Fruit fly (Drosophila melanogaster): ENCODE results near the gene CG31431.
A peak's percentile ranks its signal among the peaks of the same experiment; 100 is the strongest.

CG31431 gene

dm6 chr3R:21824407-21825006, 46.0 kb upstream of the CG31431 start:
- no peak for TF ChIP-seq CG15710 (tag; optimal IDR thresholded peaks at IDR 0.05)
- TF ChIP-seq gl (tag; optimal IDR thresholded peaks at IDR 0.05), result peak; percentile 85
- peak; percentile 4 for TF ChIP-seq CG14655 (GFP tag; optimal IDR thresholded peaks at IDR 0.05)
- no peak for TF ChIP-seq CG9948 (tag; optimal IDR thresholded peaks at IDR 0.05)
- peak; percentile 80 for TF ChIP-seq EcR (GFP tag; optimal IDR thresholded peaks at IDR 0.05)
- TF ChIP-seq CG13204 (GFP tag; optimal IDR thresholded peaks at IDR 0.05), result peak; percentile 54
- 0 out of 3 replicates have a peak, but pooled peaks have one; percentile 40 for TF ChIP-seq CG4496 (GFP tag; IDR thresholded peaks at IDR 0.05)
- TF ChIP-seq CG34367 (tag; optimal IDR thresholded peaks at IDR 0.05), result peak; percentile 48
- 0 out of 2 replicates have a peak, but pooled peaks have one; percentile 36 for TF ChIP-seq CG12605 (GFP tag; IDR thresholded peaks at IDR 0.05)

dm6 chr3R:21825140-21825539, 45.3 kb upstream of the CG31431 start:
- TF ChIP-seq CG13204 (GFP tag; optimal IDR thresholded peaks at IDR 0.05) (no peak), CG34367 (tag; optimal IDR thresholded peaks at IDR 0.05) (no peak), gl (tag; optimal IDR thresholded peaks at IDR 0.05) (no peak), rn (GFP tag; IDR thresholded peaks at IDR 0.05) (no peak), Pif1B (GFP tag; optimal IDR thresholded peaks at IDR 0.05) (no peak), CG12605 (GFP tag; IDR thresholded peaks at IDR 0.05) (no peak), CG15710 (tag; optimal IDR thresholded peaks at IDR 0.05) (no peak), CG14655 (GFP tag; optimal IDR thresholded peaks at IDR 0.05) (no peak), CG10348 (GFP tag; IDR thresholded peaks at IDR 0.05) (no peak), CG8301 (tag; optimal IDR thresholded peaks at IDR 0.05) (no peak), Ets98B (GFP tag; IDR thresholded peaks at IDR 0.05) (no peak), CG32121 (GFP tag; IDR thresholded peaks at IDR 0.05) (no peak)

dm6 chr3R:21825775-21826558, 44.5 kb upstream of the CG31431 start:
- TF ChIP-seq CG8159 (tag; optimal IDR thresholded peaks at IDR 0.05) (peak; percentile 80), gl (tag; optimal IDR thresholded peaks at IDR 0.05) (no peak), D1 (tag; optimal IDR thresholded peaks at IDR 0.05) (no peak), CG14655 (GFP tag; optimal IDR thresholded peaks at IDR 0.05) (peak; percentile 53), CG8301 (tag; optimal IDR thresholded peaks at IDR 0.05) (peak; percentile 2), CG34367 (tag; optimal IDR thresholded peaks at IDR 0.05) (peak; percentile 1), CG32121 (GFP tag; IDR thresholded peaks at IDR 0.05) (no peak), CG17806 (tag; optimal IDR thresholded peaks at IDR 0.05) (peak; percentile 40), Pif1A (GFP tag; optimal IDR thresholded peaks at IDR 0.05) (no peak), Ets98B (GFP tag; IDR thresholded peaks at IDR 0.05) (no peak), CG9948 (tag; optimal IDR thresholded peaks at IDR 0.05) (peak; percentile 45), fd96Ca (GFP tag; IDR thresholded peaks at IDR 0.05) (no peak), rn (GFP tag; IDR thresholded peaks at IDR 0.05) (no peak), CG10348 (GFP tag; IDR thresholded peaks at IDR 0.05) (no peak), Pif1B (GFP tag; optimal IDR thresholded peaks at IDR 0.05) (no peak), EcR (GFP tag; optimal IDR thresholded peaks at IDR 0.05) (peak; percentile 63), CG12605 (GFP tag; IDR thresholded peaks at IDR 0.05) (no peak), Snoo (tag; optimal IDR thresholded peaks at IDR 0.05) (no peak), CG13204 (GFP tag; optimal IDR thresholded peaks at IDR 0.05) (no peak), CG4496 (GFP tag; IDR thresholded peaks at IDR 0.05) (no peak), CG15710 (tag; optimal IDR thresholded peaks at IDR 0.05) (peak; percentile 66)

dm6 chr3R:21827453-21828039, 42.9 kb upstream of the CG31431 start:
- TF ChIP-seq Ets98B (GFP tag; IDR thresholded peaks at IDR 0.05) (no peak), Pif1A (GFP tag; optimal IDR thresholded peaks at IDR 0.05) (peak; percentile 11), CG14655 (GFP tag; optimal IDR thresholded peaks at IDR 0.05) (peak; percentile 36), CG9948 (tag; optimal IDR thresholded peaks at IDR 0.05) (peak; percentile 3), Snoo (tag; optimal IDR thresholded peaks at IDR 0.05) (peak; percentile 33), CG4496 (GFP tag; IDR thresholded peaks at IDR 0.05) (peak; percentile 28; the same call in 1 of the 3 replicates), D1 (tag; optimal IDR thresholded peaks at IDR 0.05) (no peak), CG15710 (tag; optimal IDR thresholded peaks at IDR 0.05) (no peak), CG8301 (tag; optimal IDR thresholded peaks at IDR 0.05) (peak; percentile 36), CG8159 (tag; optimal IDR thresholded peaks at IDR 0.05) (peak; percentile 23)

dm6 chr3R:21828040-21828526, 42.4 kb upstream of the CG31431 start:
- TF ChIP-seq fd96Ca (GFP tag; IDR thresholded peaks at IDR 0.05) (no peak), CG17806 (tag; optimal IDR thresholded peaks at IDR 0.05) (no peak), gl (tag; optimal IDR thresholded peaks at IDR 0.05) (no peak), Pif1A (GFP tag; optimal IDR thresholded peaks at IDR 0.05) (peak; percentile 3), CG32121 (GFP tag; IDR thresholded peaks at IDR 0.05) (no peak), CG9948 (tag; optimal IDR thresholded peaks at IDR 0.05) (peak; percentile 21), CG8301 (tag; optimal IDR thresholded peaks at IDR 0.05) (peak; percentile 17), CG14655 (GFP tag; optimal IDR thresholded peaks at IDR 0.05) (peak; percentile 23), rn (GFP tag; IDR thresholded peaks at IDR 0.05) (no peak), CG13204 (GFP tag; optimal IDR thresholded peaks at IDR 0.05) (no peak)
